Worm (Caenorhabditis elegans): ENCODE results near the gene C16C8.20.

- TF ChIP-seq him-1 (tag; optimal IDR thresholded peaks at IDR 0.05): no peak
- TF ChIP-seq W03F9.2 (tag; optimal IDR thresholded peaks at IDR 0.05): no peak
Observed at ce11 chrII:3425433-3425832, 21.3 kb upstream of the C16C8.20 start, which contains the start of gene nep-11.

Measured in whole organism, L4/young adult.